Fruit fly (Drosophila melanogaster) whole organism, wandering third instar larva: Measurements from ENCODE around the gene CG33679.
A peak's percentile ranks its signal among the peaks of the same experiment; 100 is the strongest.

Source experiments
- Abd-B ChIP-seq: fragments of >200 bp; optimal IDR thresholded peaks from 2 replicates; lab custom pipeline; 2017; ENCODE audit warnings: missing biosample characterization, missing genetic modification characterization
- CG32264 ChIP-seq: fragments of 200-800 bp; sonication (Bioruptor generic); optimal IDR thresholded peaks from 2 replicates; lab custom pipeline; 2016; ENCODE audit warnings: missing biosample characterization, missing genetic modification characterization
- CG9705 ChIP-seq: fragments of 200-800 bp; sonication (Bioruptor generic); optimal IDR thresholded peaks from 2 replicates; lab custom pipeline; 2018; ENCODE audit warnings: missing biosample characterization, mild to moderate bottlenecking, missing genetic modification characterization
- CrebA ChIP-seq: fragments of 200-800 bp; sonication (Bioruptor generic); optimal IDR thresholded peaks from 2 replicates; lab custom pipeline; 2016; ENCODE audit warnings: missing biosample characterization, mild to moderate bottlenecking, missing genetic modification characterization, borderline replicate concordance
- Dfd ChIP-seq: fragments of >200 bp; optimal IDR thresholded peaks from 2 replicates; lab custom pipeline; 2017; ENCODE audit warnings: missing biosample characterization, missing genetic modification characterization
- Dif ChIP-seq: fragments of 200-275, 200-300 bp; sonication (Bioruptor generic); optimal IDR thresholded peaks from 2 replicates; lab custom pipeline; 2018; ENCODE audit warnings: missing biosample characterization, missing genetic modification characterization; ENCODE audit not compliant: partially characterized antibody
- GATAd ChIP-seq: sonication (Bioruptor generic); optimal IDR thresholded peaks from 2 replicates; lab custom pipeline; 2016; ENCODE audit warnings: missing biosample characterization, missing genetic modification characterization
- HLH106 ChIP-seq: fragments of 200-800 bp; optimal IDR thresholded peaks from 3 replicates; lab custom pipeline; 2019; ENCODE audit warnings: missing biosample characterization, mild to moderate bottlenecking, missing genetic modification characterization, moderate library complexity
- Hnf4 ChIP-seq: fragments of 200-800 bp; sonication (Bioruptor generic); optimal IDR thresholded peaks from 2 replicates; lab custom pipeline; 2016; ENCODE audit warnings: missing biosample characterization, mild to moderate bottlenecking, missing genetic modification characterization
- Hr78 ChIP-seq: fragments of >200 bp; optimal IDR thresholded peaks from 2 replicates; lab custom pipeline; 2017; ENCODE audit warnings: missing biosample characterization, missing genetic modification characterization
- Hr83 ChIP-seq: fragments of 200-300 bp; sonication (Bioruptor generic); optimal IDR thresholded peaks from 2 replicates; lab custom pipeline; 2016; ENCODE audit warnings: missing biosample characterization, mild to moderate bottlenecking, missing genetic modification characterization, moderate library complexity; ENCODE audit not compliant: poor library complexity, severe bottlenecking
- Jra ChIP-seq: sonication (Bioruptor generic); optimal IDR thresholded peaks from 2 replicates; lab custom pipeline; 2016; ENCODE audit warnings: missing biosample characterization, missing genetic modification characterization
- Mio ChIP-seq: sonication (Bioruptor generic); optimal IDR thresholded peaks from 2 replicates; lab custom pipeline; 2016; ENCODE audit warnings: missing biosample characterization, missing genetic modification characterization
- Myc ChIP-seq: fragments of >200 bp; optimal IDR thresholded peaks from 2 replicates; lab custom pipeline; 2017
- N ChIP-seq: fragments of >200 bp; optimal IDR thresholded peaks from 2 replicates; lab custom pipeline; 2018; ENCODE audit warnings: missing biosample characterization, missing external identifiers, missing genetic modification characterization
- OdsH ChIP-seq: fragments of 200-800 bp; sonication (Bioruptor generic); optimal IDR thresholded peaks from 2 replicates; lab custom pipeline; 2016; ENCODE audit warnings: missing biosample characterization, mild to moderate bottlenecking, missing genetic modification characterization
- Rel ChIP-seq, 2 experiments: fragments of 200-800 bp; sonication (Bioruptor generic) in 1 of 2; optimal IDR thresholded peaks; 2 replicates in 1 of 2; 3 replicates in 1 of 2; lab custom pipeline; 2016 to 2019; ENCODE audit warnings: mild to moderate bottlenecking in 2 of 2, missing biosample characterization in 2 of 2, missing genetic modification characterization in 2 of 2, moderate library complexity in 1 of 2
- Sp1 ChIP-seq: fragments of 200-800 bp; sonication (Bioruptor generic); optimal IDR thresholded peaks from 3 replicates; lab custom pipeline; 2019; ENCODE audit warnings: missing biosample characterization, mild to moderate bottlenecking, missing genetic modification characterization, moderate library complexity
- Vsx2 ChIP-seq: fragments of 200-300, 225-300 bp; sonication (Bioruptor generic); optimal IDR thresholded peaks from 2 replicates; lab custom pipeline; 2018; ENCODE audit warnings: missing biosample characterization, missing genetic modification characterization; ENCODE audit not compliant: partially characterized antibody
- br ChIP-seq: fragments of 200-800 bp; sonication (Bioruptor generic); optimal IDR thresholded peaks from 2 replicates; lab custom pipeline; 2016; ENCODE audit warnings: missing biosample characterization, missing genetic modification characterization
- brk ChIP-seq: fragments of 200-800 bp; sonication (Bioruptor generic); optimal IDR thresholded peaks from 2 replicates; lab custom pipeline; 2016; ENCODE audit warnings: missing biosample characterization, mild to moderate bottlenecking, missing genetic modification characterization
- dl ChIP-seq, 2 experiments: fragments of 175-275, 200-275 bp in 1 of 2; fragments of 200-275 bp in 1 of 2; sonication (Bioruptor generic); optimal IDR thresholded peaks; lab custom pipeline; 2018; ENCODE audit warnings: mild to moderate bottlenecking in 2 of 2, missing biosample characterization in 2 of 2, missing genetic modification characterization in 2 of 2, moderate library complexity in 2 of 2; ENCODE audit not compliant: partially characterized antibody in 2 of 2, insufficient read depth in 1 of 2
- dmrt93B ChIP-seq: fragments of 200-800 bp; sonication (Bioruptor generic); optimal IDR thresholded peaks from 2 replicates; lab custom pipeline; 2018; ENCODE audit warnings: missing biosample characterization, mild to moderate bottlenecking, missing genetic modification characterization
- dsf ChIP-seq: sonication (Bioruptor generic); optimal IDR thresholded peaks from 2 replicates; lab custom pipeline; 2016; ENCODE audit warnings: missing biosample characterization, missing genetic modification characterization, borderline replicate concordance
- ey ChIP-seq: fragments of 200-800 bp; sonication (Bioruptor generic); optimal IDR thresholded peaks from 2 replicates; lab custom pipeline; 2016; ENCODE audit warnings: missing biosample characterization, missing genetic modification characterization
- foxo ChIP-seq, 2 experiments: fragments of 200-800 bp; sonication (Bioruptor generic); optimal IDR thresholded peaks; 2 replicates in 1 of 2; 3 replicates in 1 of 2; lab custom pipeline; 2016 to 2017; ENCODE audit warnings: missing biosample characterization in 2 of 2, missing genetic modification characterization in 2 of 2
- fru ChIP-seq: fragments of 200-800 bp; sonication (Bioruptor generic); optimal IDR thresholded peaks from 3 replicates; lab custom pipeline; 2016; ENCODE audit warnings: missing biosample characterization, mild to moderate bottlenecking, missing genetic modification characterization
- h ChIP-seq: fragments of 200-800 bp; sonication (Bioruptor generic); optimal IDR thresholded peaks from 3 replicates; lab custom pipeline; 2016; ENCODE audit warnings: missing biosample characterization, mild to moderate bottlenecking, missing genetic modification characterization
- jim ChIP-seq: fragments of 175-275, 200-325 bp; sonication (Bioruptor generic); optimal IDR thresholded peaks from 2 replicates; lab custom pipeline; 2016; ENCODE audit warnings: missing biosample characterization, mild to moderate bottlenecking, missing genetic modification characterization
- lola ChIP-seq: fragments of >200 bp; optimal IDR thresholded peaks from 2 replicates; lab custom pipeline; 2017; ENCODE audit warnings: missing biosample characterization, missing genetic modification characterization
- pan ChIP-seq: fragments of >200 bp; optimal IDR thresholded peaks from 2 replicates; lab custom pipeline; 2017
- psq ChIP-seq: fragments of 200-800 bp; sonication (Bioruptor generic); optimal IDR thresholded peaks from 3 replicates; lab custom pipeline; 2017; ENCODE audit warnings: missing biosample characterization, mild to moderate bottlenecking, missing genetic modification characterization, moderate library complexity
- rgr ChIP-seq: fragments of 200-800 bp; sonication (Bioruptor generic); optimal IDR thresholded peaks from 3 replicates; lab custom pipeline; 2016; ENCODE audit warnings: missing biosample characterization, mild to moderate bottlenecking, missing genetic modification characterization
- sage ChIP-seq: fragments of 200-800 bp; sonication (Bioruptor generic); optimal IDR thresholded peaks from 2 replicates; lab custom pipeline; 2016; ENCODE audit warnings: missing biosample characterization, mild to moderate bottlenecking, missing genetic modification characterization
- sv ChIP-seq: fragments of 200-800 bp; sonication (Bioruptor generic); optimal IDR thresholded peaks from 3 replicates; lab custom pipeline; 2016; ENCODE audit warnings: missing biosample characterization, missing genetic modification characterization
- tai ChIP-seq: sonication (Bioruptor generic); optimal IDR thresholded peaks from 2 replicates; lab custom pipeline; 2016; ENCODE audit warnings: missing biosample characterization, missing genetic modification characterization
- usp ChIP-seq: fragments of >200 bp; optimal IDR thresholded peaks from 2 replicates; lab custom pipeline; 2017; ENCODE audit warnings: missing biosample characterization, missing genetic modification characterization
- woc ChIP-seq: sonication (Bioruptor generic); optimal IDR thresholded peaks from 2 replicates; lab custom pipeline; 2016; ENCODE audit warnings: missing biosample characterization, mild to moderate bottlenecking, missing genetic modification characterization

Gene CG33679

dm6 chr2L:15058118-15058402 is at the start of gene CG33679:
Gene CG33679 (plus strand): TSS chr2L:15058303.
- no peak for TF ChIP-seq sage
- no peak for TF ChIP-seq psq (GFP tag; lab: Kevin White, UChicago)
- TF ChIP-seq br (GFP tag; lab: Kevin White, UChicago), result no peak
- TF ChIP-seq CG32264 (GFP tag; lab: Kevin White, UChicago), result no peak
- no peak for TF ChIP-seq dl (GFP tag; optimal IDR thresholded peaks at IDR 0.05; lab: Kevin White, UChicago; ENCODE audit: insufficient read depth in 1 of 2, partially characterized antibody in 2 of 2)
- TF ChIP-seq jim (GFP tag; lab: Kevin White, UChicago), result no peak
- no peak for TF ChIP-seq foxo (GFP tag; optimal IDR thresholded peaks at IDR 0.05; lab: Kevin White, UChicago)
- no peak for TF ChIP-seq Dfd (GFP tag; lab: Kevin White, UChicago)
- no peak for TF ChIP-seq rgr
- TF ChIP-seq, all 38 proteins: peak for 0

dm6 chr2L:15009703-15010102 is 48.4 kb upstream of the CG33679 start, which contains the start of the genes THG and Rnmt:
Gene THG (minus strand): TSS chr2L:15009724.
Gene Rnmt (plus strand): TSS chr2L:15009939.
- TF ChIP-seq sage (peak; percentile 49), GATAd (GFP tag; lab: Kevin White, UChicago) (peak; percentile 56), Hnf4 (GFP tag; lab: Kevin White, UChicago) (no peak), HLH106 (peak; percentile 83), N (GFP tag; lab: Kevin White, UChicago) (no peak), fru (peak; percentile 77), sv (GFP tag; lab: Kevin White, UChicago) (peak; percentile 82), CG32264 (GFP tag; lab: Kevin White, UChicago) (no peak), rgr (peak; percentile 89), usp (GFP tag; lab: Kevin White, UChicago) (no peak), Abd-B (GFP tag; lab: Kevin White, UChicago) (no peak), tai (no peak), dsf (GFP tag; lab: Kevin White, UChicago) (peak; percentile 57), ey (GFP tag; lab: Kevin White, UChicago) (peak; percentile 74), brk (GFP tag; lab: Kevin White, UChicago) (no peak), br (GFP tag; lab: Kevin White, UChicago) (peak; percentile 65), h (peak; percentile 87), Hr78 (no peak), foxo (GFP tag; optimal IDR thresholded peaks at IDR 0.05; lab: Kevin White, UChicago) (peak in 1 of 2 experiments; percentile 87), Sp1 (peak; percentile 73), CG9705 (peak; percentile 61), Jra (peak; percentile 57), Vsx2 (GFP tag; lab: Kevin White, UChicago) (no peak), OdsH (peak; percentile 83), dmrt93B (no peak), CrebA (GFP tag; lab: Kevin White, UChicago) (no peak), dl (GFP tag; optimal IDR thresholded peaks at IDR 0.05; lab: Kevin White, UChicago; ENCODE audit: insufficient read depth in 1 of 2, partially characterized antibody in 2 of 2) (no peak), jim (GFP tag; lab: Kevin White, UChicago) (no peak), Rel (GFP tag; optimal IDR thresholded peaks at IDR 0.05; lab: Kevin White, UChicago) (no peak), Rel (tag; optimal IDR thresholded peaks at IDR 0.05; lab: Kevin White, UChicago) (peak; percentile 22), Dfd (GFP tag; lab: Kevin White, UChicago) (no peak), Dif (no peak), Myc (lab: Kevin White, UChicago) (no peak), lola (GFP tag; lab: Kevin White, UChicago) (no peak), pan (lab: Kevin White, UChicago) (no peak), psq (GFP tag; lab: Kevin White, UChicago) (peak; percentile 72), woc (peak; percentile 66), Hr83 (GFP tag; lab: Kevin White, UChicago) (peak; percentile 43), Mio (GFP tag; lab: Kevin White, UChicago) (no peak)

- TF ChIP-seq dl (GFP tag; optimal IDR thresholded peaks at IDR 0.05; lab: Kevin White, UChicago; ENCODE audit: insufficient read depth in 1 of 2, partially characterized antibody in 2 of 2) (no peak), CG32264 (GFP tag; lab: Kevin White, UChicago) (no peak), jim (GFP tag; lab: Kevin White, UChicago) (no peak), sv (GFP tag; lab: Kevin White, UChicago) (no peak), CrebA (GFP tag; lab: Kevin White, UChicago) (no peak)
Measured at dm6 chr2L:15011779-15012178, 46.3 kb upstream of the CG33679 start.
